Worm (Caenorhabditis elegans): ENCODE data around the gene rbr-2.
A peak's percentile ranks its signal among the peaks of the same experiment; 100 is the strongest.

The rbr-2 gene

ce11 chrIV:10880264-10880663, 39.6 kb upstream of the rbr-2 start, which contains the start of gene fipr-15:
fipr-15 (plus strand) TSS chrIV:10880564.
- TF ChIP-seq nhr-23 (tag; optimal IDR thresholded peaks at IDR 0.05), result no peak
- TF ChIP-seq hmg-11 (tag; optimal IDR thresholded peaks at IDR 0.05), result no peak
- TF ChIP-seq ceh-16 (tag; optimal IDR thresholded peaks at IDR 0.05), result no peak
- no peak for TF ChIP-seq fos-1 (tag; optimal IDR thresholded peaks at IDR 0.05)
- no peak for TF ChIP-seq nfya-1 (tag; optimal IDR thresholded peaks at IDR 0.05; ENCODE audit: insufficient read depth)
- TF ChIP-seq nhr-11 (tag; optimal IDR thresholded peaks at IDR 0.05), result no peak
- TF ChIP-seq jun-1 (tag; optimal IDR thresholded peaks at IDR 0.05), result no peak
- no peak for TF ChIP-seq pha-4 (tag; optimal IDR thresholded peaks at IDR 0.05)
- TF ChIP-seq ceh-82 (tag; optimal IDR thresholded peaks at IDR 0.05), result no peak

- TF ChIP-seq ceh-28 (tag; optimal IDR thresholded peaks at IDR 0.05) (peak; percentile 18), fkh-10 (GFP tag; optimal IDR thresholded peaks at IDR 0.05) (no peak), pha-4 (tag; optimal IDR thresholded peaks at IDR 0.05) (no peak), elt-2 (tag; optimal IDR thresholded peaks at IDR 0.05) (peak; percentile 67)
These were observed 38.6 kb upstream of the rbr-2 start, which contains the start of gene F13E9.13 for ce11 chrIV:10881230-10881629. F13E9.13 (plus strand) TSS chrIV:10881546.

DNA sequence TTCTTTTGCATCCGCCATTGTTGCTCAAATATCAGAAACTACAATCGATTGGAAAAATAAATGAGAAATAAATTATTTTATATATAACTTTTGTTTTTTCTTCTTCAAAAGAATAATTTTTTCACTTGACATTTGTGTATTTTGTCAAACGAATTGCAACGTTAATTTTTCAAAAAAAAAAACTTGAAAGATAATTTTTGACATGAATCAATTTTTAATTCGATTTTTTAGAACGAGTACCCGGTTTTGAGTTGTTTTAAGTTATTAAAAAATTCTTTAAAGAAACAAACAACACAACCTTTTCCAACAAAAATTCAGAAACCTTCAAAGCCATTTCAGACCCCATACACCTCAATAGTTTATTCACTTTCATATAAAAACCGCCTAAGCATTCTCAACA, 35.6 kb upstream of the rbr-2 start, which contains the start of gene F13E9.5:
TSS of gene F13E9.5 (minus strand) at position 101 of the 400 bp plus-strand sequence.
- no peak for TF ChIP-seq nhr-67 (tag; optimal IDR thresholded peaks at IDR 0.05)
- no peak for TF ChIP-seq egl-5 (tag; optimal IDR thresholded peaks at IDR 0.05)

- no peak for TF ChIP-seq nhr-28 (tag; optimal IDR thresholded peaks at IDR 0.05)
- TF ChIP-seq ztf-11 (tag; optimal IDR thresholded peaks at IDR 0.05), result no peak
- no peak for TF ChIP-seq elt-1 (tag; optimal IDR thresholded peaks at IDR 0.05)
- TF ChIP-seq nhr-77 (tag; optimal IDR thresholded peaks at IDR 0.05), result no peak
- TF ChIP-seq R02D3.7 (tag; optimal IDR thresholded peaks at IDR 0.05), result no peak
- TF ChIP-seq nhr-76 (tag; optimal IDR thresholded peaks at IDR 0.05), result no peak
- no peak for TF ChIP-seq lin-15B (tag; optimal IDR thresholded peaks at IDR 0.05)
- no peak for TF ChIP-seq lin-39 (tag; optimal IDR thresholded peaks at IDR 0.05)
- TF ChIP-seq nhr-25 (tag; optimal IDR thresholded peaks at IDR 0.05), result no peak
- TF ChIP-seq fkh-2 (tag; optimal IDR thresholded peaks at IDR 0.05), result no peak
- no peak for TF ChIP-seq unc-39 (tag; optimal IDR thresholded peaks at IDR 0.05)
- no peak for TF ChIP-seq nhr-67 (tag; optimal IDR thresholded peaks at IDR 0.05)
- TF ChIP-seq mdl-1 (tag; optimal IDR thresholded peaks at IDR 0.05), result no peak
These were observed 34.0 kb upstream of the rbr-2 start, which contains the start of gene srlf-11 for ce11 chrIV:10885915-10886314. srlf-11 (minus strand) TSS chrIV:10886015.

DNA sequence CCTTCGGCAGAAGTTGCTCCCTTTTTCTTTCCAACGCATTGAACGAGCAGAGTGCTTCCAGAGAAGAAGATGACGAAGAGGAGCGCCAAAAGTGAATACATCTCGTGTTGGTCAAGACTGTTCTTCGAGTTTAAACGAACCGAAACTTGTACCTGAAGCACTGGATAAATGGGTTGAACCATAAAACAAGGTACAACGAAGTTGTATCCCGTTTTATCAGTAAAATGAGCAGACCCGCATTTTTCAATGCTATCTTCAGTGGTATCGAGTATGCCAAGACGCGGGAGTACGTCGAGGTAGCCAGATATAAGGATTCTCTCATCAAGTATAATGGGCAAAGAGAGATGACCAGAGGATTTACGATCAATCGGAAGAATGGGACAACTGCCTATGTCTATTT, 32.6 kb upstream of the rbr-2 start, which contains the start of gene F13E9.16:
TSS of gene F13E9.16 (minus strand) at position 101 of the 400 bp plus-strand sequence.
- TF ChIP-seq mdl-1 (tag; optimal IDR thresholded peaks at IDR 0.05) (no peak), nhr-77 (tag; optimal IDR thresholded peaks at IDR 0.05) (no peak), nhr-237 (tag; optimal IDR thresholded peaks at IDR 0.05) (no peak), zag-1 (tag; optimal IDR thresholded peaks at IDR 0.05) (no peak), egl-5 (tag; optimal IDR thresholded peaks at IDR 0.05) (no peak)

ce11 chrIV:10889820-10890462, 29.9 kb upstream of the rbr-2 start, which contains the start of gene F13E9.15:
F13E9.15 (minus strand) TSS chrIV:10889870.
- TF ChIP-seq lsy-12 (tag; optimal IDR thresholded peaks at IDR 0.05), result no peak
- TF ChIP-seq egl-27 (tag; optimal IDR thresholded peaks at IDR 0.05), result no peak
- TF ChIP-seq elt-1 (tag; optimal IDR thresholded peaks at IDR 0.05), result no peak
- TF ChIP-seq nhr-237 (tag; optimal IDR thresholded peaks at IDR 0.05), result no peak
- no peak for TF ChIP-seq ceh-28 (tag; optimal IDR thresholded peaks at IDR 0.05)
- TF ChIP-seq tbx-2 (tag; optimal IDR thresholded peaks at IDR 0.05), result no peak
- TF ChIP-seq elt-2 (tag; optimal IDR thresholded peaks at IDR 0.05), result no peak
- TF ChIP-seq hmg-11 (tag; optimal IDR thresholded peaks at IDR 0.05), result no peak
- no peak for TF ChIP-seq pha-4 (tag; optimal IDR thresholded peaks at IDR 0.05)
- no peak for TF ChIP-seq nhr-11 (tag; optimal IDR thresholded peaks at IDR 0.05)
- no peak for TF ChIP-seq daf-12 (tag; optimal IDR thresholded peaks at IDR 0.05)
- TF ChIP-seq fkh-2 (tag; optimal IDR thresholded peaks at IDR 0.05), result no peak
- TF ChIP-seq jun-1 (tag; optimal IDR thresholded peaks at IDR 0.05), result no peak
- TF ChIP-seq fos-1 (tag; optimal IDR thresholded peaks at IDR 0.05), result no peak
- TF ChIP-seq lin-39 (tag; optimal IDR thresholded peaks at IDR 0.05), result no peak
- TF ChIP-seq elt-3 (tag; optimal IDR thresholded peaks at IDR 0.05), result no peak

Data from whole organism, L3 larva.